Worm (Caenorhabditis elegans): ENCODE results near the gene Y56A3A.16.

Gene Y56A3A.16

DNA sequence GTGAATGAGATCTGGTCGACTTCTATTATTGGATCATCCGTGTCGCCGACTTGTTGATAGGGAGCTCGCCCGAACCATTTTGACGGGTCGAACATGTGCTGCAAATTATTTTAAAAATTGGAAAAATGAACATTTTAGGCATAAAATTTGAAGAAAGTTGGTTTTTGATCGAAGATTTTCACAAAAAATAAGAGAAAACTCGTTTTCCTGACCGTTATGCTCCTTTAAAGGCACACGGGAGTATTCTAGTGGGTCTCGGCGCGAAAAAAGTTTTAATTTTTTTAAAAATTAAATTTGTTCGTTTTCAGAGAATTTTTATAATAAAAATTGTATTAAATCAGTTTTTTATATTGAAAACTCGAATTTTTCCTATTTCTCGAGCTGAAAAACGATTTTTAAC is at the start of gene Y56A3A.16:
Y56A3A.16 (minus strand) TSS at position 101 of the 400 bp plus-strand sequence.
- TF ChIP-seq hpl-2 (GFP tag; optimal IDR thresholded peaks at IDR 0.05) = no peak
- no peak for TF ChIP-seq ztf-11 (tag; optimal IDR thresholded peaks at IDR 0.05)

ce11 chrIII:11960080-11960479 is 46.0 kb upstream of the Y56A3A.16 start, which contains the start of gene top-3:
Gene top-3, minus strand, starts transcription at chrIII:11960180.
- no peak for TF ChIP-seq nhr-85 (tag)
- no peak for TF ChIP-seq ceh-63 (GFP tag; optimal IDR thresholded peaks at IDR 0.05)
- TF ChIP-seq skn-1 (tag; optimal IDR thresholded peaks at IDR 0.05) = no peak
- TF ChIP-seq hlh-17 (GFP tag; optimal IDR thresholded peaks at IDR 0.05; ENCODE audit: borderline replicate concordance) = no peak
- no peak for TF ChIP-seq C16A3.4 (tag; optimal IDR thresholded peaks at IDR 0.05)
- no peak for TF ChIP-seq mef-2 (tag; optimal IDR thresholded peaks at IDR 0.05)
- no peak for TF ChIP-seq ets-5 (GFP tag; IDR thresholded peaks at IDR 0.05)
- no peak for TF ChIP-seq irx-1 (tag; optimal IDR thresholded peaks at IDR 0.05)

DNA sequence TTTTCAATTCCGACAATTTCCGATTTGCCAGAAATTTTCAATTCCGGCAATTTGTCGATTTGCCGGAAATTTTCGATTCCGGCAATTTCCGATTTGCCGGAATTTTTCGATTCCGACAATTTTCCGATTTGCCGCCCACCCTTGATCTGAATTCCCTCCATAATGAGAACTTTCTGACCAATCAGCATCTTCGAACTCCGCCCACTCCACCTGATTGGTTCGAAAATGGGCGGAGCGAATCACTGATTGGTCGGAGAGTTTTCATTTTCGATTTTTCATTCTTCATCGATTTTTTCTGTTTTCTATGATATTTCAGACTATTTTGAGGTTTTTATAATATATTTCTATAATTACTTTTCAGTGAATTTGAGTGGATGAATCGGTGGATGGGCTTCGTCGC is 40.0 kb upstream of the Y56A3A.16 start:
- TF ChIP-seq fkh-10 (GFP tag; optimal IDR thresholded peaks at IDR 0.05) (no peak), mep-1 (tag; optimal IDR thresholded peaks at IDR 0.05) (no peak), sup-37 (GFP tag; optimal IDR thresholded peaks at IDR 0.05) (no peak), ceh-63 (GFP tag; optimal IDR thresholded peaks at IDR 0.05) (no peak), fkh-4 (tag; optimal IDR thresholded peaks at IDR 0.05; ENCODE audit: borderline replicate concordance) (no peak), ceh-88 (GFP tag; IDR thresholded peaks at IDR 0.05) (no peak), xbp-1 (tag; optimal IDR thresholded peaks at IDR 0.05) (no peak), jun-1 (tag; optimal IDR thresholded peaks at IDR 0.05) (no peak), blmp-1 (tag; optimal IDR thresholded peaks at IDR 0.05) (no peak), ceh-8 (GFP tag; optimal IDR thresholded peaks at IDR 0.05) (no peak), ces-1 (GFP tag; optimal IDR thresholded peaks at IDR 0.05) (no peak), unc-86 (tag; optimal IDR thresholded peaks at IDR 0.05) (no peak), Y116A8C.19 (tag; optimal IDR thresholded peaks at IDR 0.05; ENCODE audit: borderline replicate concordance) (no peak), swsn-7 (tag; optimal IDR thresholded peaks at IDR 0.05) (no peak), egl-13 (tag; optimal IDR thresholded peaks at IDR 0.05) (no peak), mdl-1 (tag; optimal IDR thresholded peaks at IDR 0.05) (no peak), nhr-85 (tag) (no peak)

- TF ChIP-seq mdl-1 (tag; optimal IDR thresholded peaks at IDR 0.05) (no peak), efl-1 (optimal IDR thresholded peaks at IDR 0.05) (no peak), efl-1 (GFP tag; optimal IDR thresholded peaks at IDR 0.05 in 1 of 2) (no peak), nhr-12 (tag; optimal IDR thresholded peaks at IDR 0.05) (no peak), nhr-77 (tag; optimal IDR thresholded peaks at IDR 0.05) (no peak), ztf-4 (tag; optimal IDR thresholded peaks at IDR 0.05) (no peak), egl-27 (tag; optimal IDR thresholded peaks at IDR 0.05) (no peak), isw-1 (GFP tag; IDR thresholded peaks at IDR 0.05) (no peak), egl-13 (tag; optimal IDR thresholded peaks at IDR 0.05) (no peak), sox-4 (tag; optimal IDR thresholded peaks at IDR 0.05) (no peak), nhr-237 (tag; optimal IDR thresholded peaks at IDR 0.05) (no peak), nhr-76 (tag; optimal IDR thresholded peaks at IDR 0.05) (no peak), pag-3 (tag; optimal IDR thresholded peaks at IDR 0.05; ENCODE audit: borderline replicate concordance, insufficient read depth) (no peak), zip-4 (GFP tag; optimal IDR thresholded peaks at IDR 0.05) (no peak), skn-1 (tag; optimal IDR thresholded peaks at IDR 0.05) (no peak), nhr-28 (tag; optimal IDR thresholded peaks at IDR 0.05) (no peak), ces-1 (GFP tag; optimal IDR thresholded peaks at IDR 0.05) (no peak), blmp-1 (tag; optimal IDR thresholded peaks at IDR 0.05) (no peak), rnt-1 (tag; optimal IDR thresholded peaks at IDR 0.05) (no peak), elt-2 (tag; optimal IDR thresholded peaks at IDR 0.05) (no peak)
Measured at ce11 chrIII:11951111-11951510, 37.0 kb upstream of the Y56A3A.16 start.

Data from whole organism, L1 larva.